Worm (Caenorhabditis elegans): ENCODE data around the gene cpx-2.

DNA sequence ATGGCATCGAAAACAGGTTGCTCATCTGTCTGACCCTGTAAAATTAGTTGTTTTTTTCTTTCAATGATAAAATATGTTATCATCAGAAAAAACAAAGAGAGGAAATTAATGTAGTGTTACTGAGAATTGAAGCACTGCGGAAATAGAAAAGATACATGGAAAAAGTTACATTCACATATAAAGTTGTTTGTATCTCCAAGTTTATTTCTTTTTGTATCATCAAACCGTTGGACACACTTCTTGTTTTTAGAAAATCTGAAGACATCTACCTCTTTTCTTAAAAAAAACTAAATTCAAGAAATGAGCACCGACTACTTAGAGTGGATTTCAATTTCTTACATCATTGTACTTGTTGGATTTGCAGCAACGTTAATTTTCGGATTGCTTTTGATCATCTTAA lies 11.3 kb upstream of the cpx-2 start, which contains the start of gene str-10:
- TF ChIP-seq ceh-13 (GFP tag; optimal IDR thresholded peaks at IDR 0.05) (no peak), tra-4 (tag; optimal IDR thresholded peaks at IDR 0.05) (no peak), scrt-1 (GFP tag; IDR thresholded peaks at IDR 0.05) (no peak), pes-1 (GFP tag; IDR thresholded peaks at IDR 0.05) (no peak), ama-1 (optimal IDR thresholded peaks at IDR 0.05) (no peak), hmg-4 (GFP tag; optimal IDR thresholded peaks at IDR 0.05) (no peak)

All from whole organism, early embryonic.